Worm (Caenorhabditis elegans) whole organism, mixed stage, embryonic: ENCODE data around the gene grl-2.

Experiments used
- M03D4.4 ChIP-seq: sonication (generic microtip); optimal IDR thresholded peaks from 2 replicates; lab custom pipeline; 2017; ENCODE audit warnings: mild to moderate bottlenecking, missing genetic modification characterization, missing compliant biosample characterization
- mep-1 ChIP-seq: fragments of 150-350 bp; optimal IDR thresholded peaks from 2 replicates; lab custom pipeline; 2017; ENCODE audit warnings: missing biosample characterization, missing genetic modification reagents, missing genetic modification characterization, inconsistent platforms
- unc-120 ChIP-seq: sonication (generic microtip); optimal IDR thresholded peaks from 2 replicates; lab custom pipeline; 2017; ENCODE audit warnings: missing genetic modification characterization, missing compliant biosample characterization; ENCODE audit not compliant: poor library complexity, severe bottlenecking
- unc-62 ChIP-seq: fragments of 150-350 bp; optimal IDR thresholded peaks from 2 replicates; lab custom pipeline; 2014; ENCODE audit warnings: missing biosample characterization, missing genetic modification reagents, missing genetic modification characterization
- zip-8 ChIP-seq: fragments of 150-350 bp; optimal IDR thresholded peaks from 2 replicates; lab custom pipeline; 2014; ENCODE audit warnings: missing biosample characterization, missing genetic modification characterization

ce11 chrV:12952287-12952686 lies 7.4 kb downstream of the grl-2 start, which contains the start of gene pqn-68:
- no peak for TF ChIP-seq zip-8
- no peak for TF ChIP-seq unc-120
- TF ChIP-seq M03D4.4 = no peak
- TF ChIP-seq mep-1 = no peak
- no peak for TF ChIP-seq unc-62 (GFP tag; lab: Kevin White, UChicago)
